Fruit fly (Drosophila melanogaster): ENCODE data around the gene RpS4.
A peak's percentile ranks its signal among the peaks of the same experiment; 100 is the strongest.

The RpS4 gene

DNA sequence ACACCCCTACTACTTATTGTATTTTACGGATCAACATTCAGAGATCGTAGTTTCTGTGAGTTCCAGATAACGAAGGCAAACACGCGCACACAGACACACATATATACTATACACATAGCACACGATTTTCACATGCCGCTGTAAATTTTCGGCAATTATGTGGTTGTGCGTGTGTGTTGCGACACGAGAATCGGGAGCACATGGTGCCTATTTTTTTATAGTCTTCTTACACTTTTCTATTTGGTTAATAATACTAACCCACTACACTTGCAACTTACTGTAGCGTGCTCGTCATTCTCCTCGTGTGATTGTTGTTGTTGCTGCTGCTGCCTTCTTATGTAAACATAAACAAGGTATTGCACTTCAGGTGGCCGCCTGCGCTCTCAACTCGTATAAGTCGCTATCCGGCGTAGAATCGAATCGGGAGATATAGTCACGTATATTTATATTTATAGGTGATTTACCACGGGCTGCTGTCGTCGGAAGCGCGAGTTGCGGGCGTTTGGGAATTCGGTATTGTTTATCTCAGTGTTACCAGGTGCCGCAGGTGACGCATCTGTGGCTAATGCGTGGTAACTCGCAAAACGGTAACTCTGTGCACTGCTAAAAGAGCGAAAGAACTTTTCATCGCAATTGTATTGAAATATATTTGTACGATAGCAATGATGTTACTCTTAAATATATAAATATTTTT is 19.2 kb upstream of the RpS4 start, which contains the start of gene Adk2 (continued):
- 0 out of 2 replicates have a peak, but pooled peaks have one; percentile 16 for TF ChIP-seq klu (GFP tag; IDR thresholded peaks at IDR 0.05)
- no peak for TF ChIP-seq CG13296 (GFP tag; optimal IDR thresholded peaks at IDR 0.05)
- TF ChIP-seq Ada2b (GFP tag; IDR thresholded peaks at IDR 0.05): peak; percentile 51
- TF ChIP-seq pzg (GFP tag; optimal IDR thresholded peaks at IDR 0.05): peak; percentile 73
- no peak for TF ChIP-seq CG7839 (tag; optimal IDR thresholded peaks at IDR 0.05)
- peak; percentile 84 for TF ChIP-seq cwo (GFP tag; optimal IDR thresholded peaks at IDR 0.05)
- peak; percentile 16 for TF ChIP-seq Dp (GFP tag; optimal IDR thresholded peaks at IDR 0.05)
- TF ChIP-seq lab (GFP tag; optimal IDR thresholded peaks at IDR 0.05): peak; percentile 22
- no peak for TF ChIP-seq CG1233 (GFP tag; optimal IDR thresholded peaks at IDR 0.05)
- no peak for TF ChIP-seq CG1647 (GFP tag; optimal IDR thresholded peaks at IDR 0.05)
- peak; percentile 67 for TF ChIP-seq CG15514 (GFP tag; optimal IDR thresholded peaks at IDR 0.05)
- no peak for TF ChIP-seq Sox102F (GFP tag; optimal IDR thresholded peaks at IDR 0.05)
- TF ChIP-seq Aef1 (GFP tag; IDR thresholded peaks at IDR 0.05): peak; percentile 40; the same call in 2 of the 3 replicates
- no peak for TF ChIP-seq CG4328 (GFP tag; optimal IDR thresholded peaks at IDR 0.05)
- TF ChIP-seq oc (tag; optimal IDR thresholded peaks at IDR 0.05): no peak
- TF ChIP-seq CG3407 (GFP tag; optimal IDR thresholded peaks at IDR 0.05): no peak
- no peak for TF ChIP-seq CG30431 (GFP tag; optimal IDR thresholded peaks at IDR 0.05)
- TF ChIP-seq nerfin-1 (tag; optimal IDR thresholded peaks at IDR 0.05): peak; percentile 74
- TF ChIP-seq ara (GFP tag; IDR thresholded peaks at IDR 0.05): 0 out of 2 replicates have a peak, but pooled peaks have one; percentile 17
- no peak for TF ChIP-seq nmo (GFP tag; optimal IDR thresholded peaks at IDR 0.05)
- no peak for TF ChIP-seq CG17385 (GFP tag; optimal IDR thresholded peaks at IDR 0.05)
- TF ChIP-seq CG10543 (GFP tag; optimal IDR thresholded peaks at IDR 0.05): peak; percentile 27
- no peak for TF ChIP-seq Ssrp (tag; optimal IDR thresholded peaks at IDR 0.05)
- peak; percentile 55; the same call in 2 of the 3 replicates for TF ChIP-seq Dbx (GFP tag; IDR thresholded peaks at IDR 0.05)
- no peak for TF ChIP-seq bab2 (GFP tag; optimal IDR thresholded peaks at IDR 0.05)
- TF ChIP-seq dysf (GFP tag; IDR thresholded peaks at IDR 0.05): peak; percentile 55; the same call in 2 of the 3 replicates
- TF ChIP-seq CG14014 (GFP tag; IDR thresholded peaks at IDR 0.05): peak; percentile 44
- peak; percentile 34 for TF ChIP-seq CG7987 (GFP tag; optimal IDR thresholded peaks at IDR 0.05)
- no peak for TF ChIP-seq CG7963 (GFP tag; IDR thresholded peaks at IDR 0.05; ENCODE audit: partially characterized antibody)
- TF ChIP-seq CG12744 (GFP tag; optimal IDR thresholded peaks at IDR 0.05): no peak
- no peak for TF ChIP-seq pros (GFP tag; optimal IDR thresholded peaks at IDR 0.05)
- TF ChIP-seq CG8089 (GFP tag; optimal IDR thresholded peaks at IDR 0.05): no peak
- TF ChIP-seq Fer2 (tag; optimal IDR thresholded peaks at IDR 0.05): no peak
- TF ChIP-seq insv (GFP tag; optimal IDR thresholded peaks at IDR 0.05): no peak
- no peak for TF ChIP-seq lilli (GFP tag; optimal IDR thresholded peaks at IDR 0.05)
- TF ChIP-seq CG6272 (GFP tag; IDR thresholded peaks at IDR 0.05): peak; percentile 70
- no peak for TF ChIP-seq CG4854 (GFP tag; optimal IDR thresholded peaks at IDR 0.05)
- TF ChIP-seq CG9876 (GFP tag; optimal IDR thresholded peaks at IDR 0.05): no peak
- TF ChIP-seq gcm (GFP tag; optimal IDR thresholded peaks at IDR 0.05): peak; percentile 18
- 0 out of 3 replicates have a peak, but pooled peaks have one; percentile 39 for TF ChIP-seq H15 (GFP tag; IDR thresholded peaks at IDR 0.05)
